Worm (Caenorhabditis elegans): ENCODE measurements around the gene pph-4.2.

DNA sequence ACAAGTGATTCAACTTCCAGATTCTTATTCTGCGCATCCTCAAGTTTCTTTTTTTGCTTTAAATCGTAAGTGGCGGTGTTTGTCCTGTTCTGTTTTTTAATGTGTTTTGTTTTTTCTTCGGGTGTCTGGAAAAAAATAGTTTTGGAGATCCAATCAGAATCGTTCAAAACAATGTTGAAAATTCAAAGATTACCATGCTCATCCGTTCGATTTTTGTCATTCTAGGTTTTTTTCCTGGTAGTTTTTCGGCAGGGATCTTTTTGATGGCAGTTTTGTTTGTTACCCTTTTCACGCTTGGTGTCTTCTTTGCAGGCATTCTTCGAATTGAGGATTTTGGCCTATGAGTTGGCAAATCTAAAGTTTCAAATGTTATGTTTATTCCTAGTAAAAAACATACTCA, 20.5 kb downstream of the pph-4.2 start:
- TF ChIP-seq lin-13 (tag; optimal IDR thresholded peaks at IDR 0.05) = no peak
- no peak for TF ChIP-seq ztf-11 (tag; optimal IDR thresholded peaks at IDR 0.05)
- TF ChIP-seq mep-1 (tag; optimal IDR thresholded peaks at IDR 0.05) = no peak
- TF ChIP-seq unc-39 (tag; optimal IDR thresholded peaks at IDR 0.05) = no peak
- TF ChIP-seq ceh-39 (tag; optimal IDR thresholded peaks at IDR 0.05) = no peak
- TF ChIP-seq ces-1 (GFP tag; optimal IDR thresholded peaks at IDR 0.05) = no peak
- TF ChIP-seq flh-1 (GFP tag; optimal IDR thresholded peaks at IDR 0.05) = no peak
- TF ChIP-seq bed-3 (GFP tag; optimal IDR thresholded peaks at IDR 0.05) = no peak
- no peak for TF ChIP-seq nhr-76 (tag; optimal IDR thresholded peaks at IDR 0.05)
- TF ChIP-seq drap-1 (GFP tag; optimal IDR thresholded peaks at IDR 0.05) = no peak
- TF ChIP-seq elt-1 (tag; optimal IDR thresholded peaks at IDR 0.05; ENCODE audit: borderline replicate concordance, insufficient read depth) = no peak
